Worm (Caenorhabditis elegans): ENCODE data around the gene moc-6.

moc-6 gene

DNA sequence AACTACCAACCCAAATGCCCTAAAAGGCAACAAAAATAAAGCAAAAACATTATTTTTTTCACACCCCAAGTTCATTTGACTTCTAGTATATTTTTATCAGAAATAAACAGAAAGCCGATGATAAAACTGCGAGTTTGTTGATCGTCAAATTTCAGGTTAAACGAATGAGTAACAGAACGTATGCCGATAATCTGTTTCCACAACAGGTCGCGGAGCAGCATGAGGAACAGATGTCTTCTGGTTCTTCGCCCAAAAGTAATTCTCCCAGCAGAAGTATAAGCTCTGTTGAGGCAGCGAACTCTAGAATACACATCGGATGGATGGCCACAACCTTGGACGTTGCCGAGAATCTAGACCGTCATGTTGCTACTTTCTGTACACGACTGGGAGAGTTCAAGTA lies 34.6 kb downstream of the moc-6 start, which contains the start of gene prmt-5 (continued):
- TF ChIP-seq cebp-1 (GFP tag; IDR thresholded peaks at IDR 0.05): no peak
- TF ChIP-seq cebp-1 (tag; optimal IDR thresholded peaks at IDR 0.05): peak; percentile 54
- TF ChIP-seq lin-26 (GFP tag; IDR thresholded peaks at IDR 0.05): 0 out of 2 replicates have a peak, but pooled peaks have one; percentile 53
- no peak for TF ChIP-seq ccch-3 (GFP tag; optimal IDR thresholded peaks at IDR 0.05)
- TF ChIP-seq lin-35 (GFP tag; optimal IDR thresholded peaks at IDR 0.05): peak in 1 of 3 experiments; percentile 22
- TF ChIP-seq snpc-1.1 (tag; optimal IDR thresholded peaks at IDR 0.05; ENCODE audit: insufficient read depth): peak; percentile 29
- TF ChIP-seq ama-1 (optimal IDR thresholded peaks at IDR 0.05): peak; percentile 91
- TF ChIP-seq ama-1 (GFP tag; optimal IDR thresholded peaks at IDR 0.05): peak; percentile 56 to 61
- peak; percentile 56 for TF ChIP-seq ceh-100 (GFP tag; IDR thresholded peaks at IDR 0.05)
- TF ChIP-seq ceh-91 (GFP tag; IDR thresholded peaks at IDR 0.05): no peak
- TF ChIP-seq ceh-79 (tag; optimal IDR thresholded peaks at IDR 0.05): peak; percentile 90
- TF ChIP-seq ets-4 (GFP tag; optimal IDR thresholded peaks at IDR 0.05): peak; percentile 9
- TF ChIP-seq hsf-1 (GFP tag; IDR thresholded peaks at IDR 0.05): peak; percentile 66; the same call in 1 of the 2 replicates
- TF ChIP-seq lin-40 (tag; optimal IDR thresholded peaks at IDR 0.05): peak; percentile 53
- peak; percentile 73 for TF ChIP-seq ztf-3 (GFP tag; optimal IDR thresholded peaks at IDR 0.05)
- TF ChIP-seq nfya-1 (tag; optimal IDR thresholded peaks at IDR 0.05; ENCODE audit: borderline replicate concordance, insufficient read depth): no peak
- peak; percentile 52 for TF ChIP-seq tbp1 (GFP tag; optimal IDR thresholded peaks at IDR 0.05)
- no peak for TF ChIP-seq K11D2.4 (GFP tag; IDR thresholded peaks at IDR 0.05)
- TF ChIP-seq zfh-2 (GFP tag; conservative IDR thresholded peaks at IDR 0.05): no peak
- TF ChIP-seq hmg-20 (GFP tag; IDR thresholded peaks at IDR 0.05): peak; percentile 70
- 0 out of 2 replicates have a peak, but pooled peaks have one; percentile 34 for TF ChIP-seq Y79H2A.3 (GFP tag; conservative IDR thresholded peaks at IDR 0.05)
- TF ChIP-seq ceh-58 (GFP tag; IDR thresholded peaks at IDR 0.05): no peak
- peak; percentile 95 for TF ChIP-seq fkh-3 (tag; optimal IDR thresholded peaks at IDR 0.05)
- TF ChIP-seq lir-1 (GFP tag; conservative IDR thresholded peaks at IDR 0.05): no peak
- TF ChIP-seq snpc-3.4 (tag; optimal IDR thresholded peaks at IDR 0.05): peak; percentile 62
- peak; percentile 61 for TF ChIP-seq ztf-26 (tag; optimal IDR thresholded peaks at IDR 0.05)
- TF ChIP-seq F57C9.4 (tag; optimal IDR thresholded peaks at IDR 0.05): peak; percentile 96
- peak; percentile 95 for TF ChIP-seq repo-1 (tag; optimal IDR thresholded peaks at IDR 0.05)
- no peak for TF ChIP-seq F55B11.4 (tag; optimal IDR thresholded peaks at IDR 0.05; ENCODE audit: borderline replicate concordance, insufficient read depth)
- TF ChIP-seq Y56A3A.18 (GFP tag; IDR thresholded peaks at IDR 0.05): peak; percentile 85
- TF ChIP-seq egl-44 (GFP tag; IDR thresholded peaks at IDR 0.05): no peak
- peak; percentile 75; the same call in 1 of the 2 replicates for TF ChIP-seq attf-6 (GFP tag; IDR thresholded peaks at IDR 0.05)
- peak; percentile 91 for TF ChIP-seq zim-3 (tag; optimal IDR thresholded peaks at IDR 0.05)
- peak; percentile 87 for TF ChIP-seq ekl-4 (GFP tag; IDR thresholded peaks at IDR 0.05)
- peak; percentile 36 for TF ChIP-seq T26A5.8 (tag; optimal IDR thresholded peaks at IDR 0.05)
- peak; percentile 10 for TF ChIP-seq die-1 (tag; optimal IDR thresholded peaks at IDR 0.05)
- TF ChIP-seq xnd-1 (tag; optimal IDR thresholded peaks at IDR 0.05): peak; percentile 43
- TF ChIP-seq Y67H2A.10 (GFP tag; conservative IDR thresholded peaks at IDR 0.05): no peak
- peak; percentile 78 for TF ChIP-seq let-526 (GFP tag; IDR thresholded peaks at IDR 0.05)
- TF ChIP-seq nhr-179 (tag; optimal IDR thresholded peaks at IDR 0.05): no peak
- TF ChIP-seq F52B5.7 (tag; optimal IDR thresholded peaks at IDR 0.05): peak; percentile 97
- TF ChIP-seq gei-17 (GFP tag; optimal IDR thresholded peaks at IDR 0.05): no peak
- TF ChIP-seq madf-8 (GFP tag; conservative IDR thresholded peaks at IDR 0.05): no peak
- no peak for TF ChIP-seq aptf-2 (GFP tag; conservative IDR thresholded peaks at IDR 0.05)
- no peak for TF ChIP-seq dpl-1 (GFP tag; optimal IDR thresholded peaks at IDR 0.05)
- peak; percentile 44; the same call in 1 of the 2 replicates for TF ChIP-seq hmg-1.2 (GFP tag; IDR thresholded peaks at IDR 0.05)
- TF ChIP-seq ceh-40 (GFP tag; IDR thresholded peaks at IDR 0.05): no peak
- TF ChIP-seq C06A6.2 (GFP tag; conservative IDR thresholded peaks at IDR 0.05): no peak; the same call in 1 of the 2 replicates
- no peak for TF ChIP-seq ztf-6 (GFP tag; IDR thresholded peaks at IDR 0.05)
